Fruit fly (Drosophila melanogaster) whole organism, embryonic: ENCODE results near the gene Rab3GAP1.

Source experiments
- BEAF-32 ChIP-seq: fragments of 200-800 bp; sonication (Bioruptor generic); optimal IDR thresholded peaks from 3 replicates; lab custom pipeline; 2017; ENCODE audit warnings: missing biosample characterization, missing genetic modification characterization, mild to moderate bottlenecking, moderate library complexity, missing genetic modification reagents
- Blimp-1 ChIP-seq: fragments of 200-800 bp; sonication (Bioruptor generic); optimal IDR thresholded peaks from 3 replicates; lab custom pipeline; 2018; ENCODE audit warnings: missing biosample characterization, missing genetic modification characterization, mild to moderate bottlenecking, moderate library complexity, missing genetic modification reagents
- CG10543 ChIP-seq: fragments of 200-800 bp; sonication (Bioruptor generic); optimal IDR thresholded peaks from 3 replicates; lab custom pipeline; 2017; ENCODE audit warnings: missing biosample characterization, mild to moderate bottlenecking, missing genetic modification characterization, moderate library complexity
- CG12236 ChIP-seq: fragments of 200-800 bp; sonication (Bioruptor generic); optimal IDR thresholded peaks from 2 replicates; lab custom pipeline; 2016; ENCODE audit warnings: missing biosample characterization, missing genetic modification characterization
- CG12769 ChIP-seq: fragments of 200-800 bp; sonication (Bioruptor generic); optimal IDR thresholded peaks from 2 replicates; lab custom pipeline; 2019; ENCODE audit warnings: missing biosample characterization, mild to moderate bottlenecking, missing genetic modification characterization, moderate library complexity
- CG13424 ChIP-seq: fragments of 200-800 bp; sonication (Bioruptor generic); optimal IDR thresholded peaks from 2 replicates; lab custom pipeline; 2019; ENCODE audit warnings: missing biosample characterization, mild to moderate bottlenecking, missing genetic modification characterization, moderate library complexity
- CG17361 ChIP-seq: fragments of 200-800 bp; sonication (Bioruptor generic); IDR thresholded peaks from 3 replicates; pipeline ENCODE4 v1.3.6; 2022; ENCODE audit warnings: missing biosample characterization, missing genetic modification characterization
- CG17612 ChIP-seq: fragments of 200-800 bp; sonication (Bioruptor generic); IDR thresholded peaks from 2 replicates; pipeline ENCODE4 v1.3.6; 2022; ENCODE audit warnings: missing biosample characterization, missing genetic modification characterization
- CG18476 ChIP-seq: fragments of 200-800 bp; sonication (Bioruptor generic); optimal IDR thresholded peaks from 2 replicates; lab custom pipeline; 2016; ENCODE audit warnings: missing biosample characterization, mild to moderate bottlenecking, missing genetic modification characterization
- CG2202 ChIP-seq: fragments of 200-800 bp; sonication (Bioruptor generic); optimal IDR thresholded peaks from 2 replicates; lab custom pipeline; 2018; ENCODE audit warnings: missing biosample characterization, mild to moderate bottlenecking, missing genetic modification characterization
- CG2875 ChIP-seq: fragments of 200-800 bp; sonication (Bioruptor generic); optimal IDR thresholded peaks from 2 replicates; lab custom pipeline; 2017; ENCODE audit warnings: missing biosample characterization, mild to moderate bottlenecking, missing genetic modification characterization, missing genetic modification reagents
- CG32767 ChIP-seq: fragments of 200-800 bp; sonication (Bioruptor generic); IDR thresholded peaks from 2 replicates; pipeline ENCODE4 v1.3.6; 2022; ENCODE audit warnings: missing biosample characterization, missing genetic modification characterization
- CG6175 ChIP-seq: fragments of 200-800 bp; sonication (Bioruptor generic); IDR thresholded peaks from 3 replicates; pipeline ENCODE4 v1.3.6; 2022; ENCODE audit warnings: missing biosample characterization, missing genetic modification characterization
- CG7987 ChIP-seq: fragments of 200-800 bp; sonication (Bioruptor generic); optimal IDR thresholded peaks from 2 replicates; lab custom pipeline; 2018; ENCODE audit warnings: missing biosample characterization, mild to moderate bottlenecking, missing genetic modification characterization, moderate library complexity
- CG8281 ChIP-seq: fragments of 200-800 bp; sonication (Bioruptor generic); optimal IDR thresholded peaks from 2 replicates; lab custom pipeline; 2018; ENCODE audit warnings: missing biosample characterization, mild to moderate bottlenecking, missing genetic modification characterization, moderate library complexity
- CG8924 ChIP-seq: fragments of 200-800 bp; optimal IDR thresholded peaks from 3 replicates; lab custom pipeline; 2019; ENCODE audit warnings: missing biosample characterization, mild to moderate bottlenecking, missing genetic modification characterization, moderate library complexity
- CG8944 ChIP-seq: fragments of 200-800 bp; sonication (Bioruptor generic); optimal IDR thresholded peaks from 3 replicates; lab custom pipeline; 2016; ENCODE audit warnings: missing biosample characterization, missing genetic modification characterization
- CG9727 ChIP-seq: fragments of 200-800 bp; sonication (Bioruptor generic); optimal IDR thresholded peaks from 3 replicates; lab custom pipeline; 2017; ENCODE audit warnings: missing biosample characterization, mild to moderate bottlenecking, missing genetic modification characterization
- CG9797 ChIP-seq: fragments of 200-800 bp; sonication (Bioruptor generic); optimal IDR thresholded peaks from 3 replicates; lab custom pipeline; 2018; ENCODE audit warnings: missing biosample characterization, mild to moderate bottlenecking, missing genetic modification characterization
- CG9876 ChIP-seq: fragments of 200-800 bp; sonication (Bioruptor generic); optimal IDR thresholded peaks from 2 replicates; lab custom pipeline; 2016; ENCODE audit warnings: missing biosample characterization, missing genetic modification characterization
- Ets65A ChIP-seq: fragments of 200-800 bp; sonication (Bioruptor generic); peaks from one replicate; lab custom pipeline; 2016; ENCODE audit warnings: missing biosample characterization, missing genetic modification characterization
- Ets97D ChIP-seq: fragments of 200-800 bp; sonication (Bioruptor generic); optimal IDR thresholded peaks from 3 replicates; lab custom pipeline; 2016; ENCODE audit warnings: missing biosample characterization, missing genetic modification characterization
- HmgZ ChIP-seq: fragments of 200-800 bp; sonication (Bioruptor generic); optimal IDR thresholded peaks from 2 replicates; lab custom pipeline; 2018; ENCODE audit warnings: missing biosample characterization, mild to moderate bottlenecking, missing genetic modification characterization
- Meics ChIP-seq: fragments of 200-800 bp; sonication (Bioruptor generic); optimal IDR thresholded peaks from 2 replicates; lab custom pipeline; 2017; ENCODE audit warnings: missing biosample characterization, mild to moderate bottlenecking, missing genetic modification characterization
- Usf ChIP-seq: fragments of 200-800 bp; sonication (Bioruptor generic); optimal IDR thresholded peaks from 2 replicates; lab custom pipeline; 2017; ENCODE audit warnings: missing genotype, missing biosample characterization, missing genetic modification characterization
- Xrp1 ChIP-seq: fragments of 200-800 bp; sonication (Bioruptor generic); IDR thresholded peaks from 2 replicates; pipeline ENCODE4 v1.3.6; 2022; ENCODE audit warnings: missing biosample characterization, missing genetic modification characterization
- amos ChIP-seq: fragments of 200-800 bp; sonication (Bioruptor generic); IDR thresholded peaks from 2 replicates; pipeline ENCODE4 v1.3.6; 2022; ENCODE audit warnings: missing biosample characterization, missing genetic modification characterization; ENCODE audit not compliant: partially characterized antibody
- ato ChIP-seq: fragments of 200-800 bp; sonication (Bioruptor generic); IDR thresholded peaks from 2 replicates; pipeline ENCODE4 v1.3.6; 2022; ENCODE audit warnings: missing biosample characterization, missing genetic modification characterization; ENCODE audit not compliant: partially characterized antibody
- bab2 ChIP-seq: fragments of 200-800 bp; sonication (Bioruptor generic); optimal IDR thresholded peaks from 2 replicates; lab custom pipeline; 2016; ENCODE audit warnings: missing biosample characterization, missing genetic modification characterization
- chinmo ChIP-seq: fragments of 200-800 bp; sonication (Bioruptor generic); IDR thresholded peaks from 4 replicates; pipeline ENCODE4 v1.3.6; 2022; ENCODE audit warnings: missing biosample characterization, missing genetic modification characterization; ENCODE audit not compliant: partially characterized antibody
- corto ChIP-seq: fragments of 200-800 bp; sonication (Bioruptor generic); optimal IDR thresholded peaks from 2 replicates; lab custom pipeline; 2016; ENCODE audit warnings: missing biosample characterization, mild to moderate bottlenecking, missing genetic modification characterization, moderate library complexity
- crc ChIP-seq: fragments of 200-800 bp; sonication (Bioruptor generic); optimal IDR thresholded peaks from 2 replicates; lab custom pipeline; 2016; ENCODE audit warnings: missing biosample characterization, missing genetic modification characterization
- disco-r ChIP-seq: fragments of 200-800 bp; sonication (Bioruptor generic); optimal IDR thresholded peaks from 2 replicates; lab custom pipeline; 2016; ENCODE audit warnings: missing biosample characterization, missing genetic modification characterization
- fd64A ChIP-seq: fragments of 200-800 bp; sonication (Bioruptor generic); optimal IDR thresholded peaks from 3 replicates; lab custom pipeline; 2018; ENCODE audit warnings: missing biosample characterization, mild to moderate bottlenecking, missing genetic modification characterization
- gro ChIP-seq: fragments of 200-800 bp; sonication (Bioruptor generic); optimal IDR thresholded peaks from 2 replicates; lab custom pipeline; 2016; ENCODE audit warnings: missing biosample characterization, missing genetic modification characterization
- ham ChIP-seq: fragments of 200-800 bp; sonication (Bioruptor generic); IDR thresholded peaks from 2 replicates; pipeline ENCODE4 v1.3.6; 2022; ENCODE audit warnings: missing biosample characterization, missing genetic modification characterization
- pb ChIP-seq: fragments of 200-800 bp; sonication (Bioruptor generic); optimal IDR thresholded peaks from 3 replicates; lab custom pipeline; 2016; ENCODE audit warnings: missing biosample characterization, missing genetic modification characterization
- pho ChIP-seq: fragments of 200-800 bp; sonication (Bioruptor generic); optimal IDR thresholded peaks from 2 replicates; lab custom pipeline; 2016; ENCODE audit warnings: missing biosample characterization, missing genetic modification characterization
- phol ChIP-seq: fragments of 200-800 bp; sonication (Bioruptor generic); optimal IDR thresholded peaks from 3 replicates; lab custom pipeline; 2018; ENCODE audit warnings: missing biosample characterization, mild to moderate bottlenecking, missing genetic modification characterization, moderate library complexity
- pnt ChIP-seq: fragments of 200-800 bp; sonication (Bioruptor generic); optimal IDR thresholded peaks from 3 replicates; lab custom pipeline; 2016; ENCODE audit warnings: missing biosample characterization, missing genetic modification characterization
- pros ChIP-seq: fragments of 200-800 bp; sonication (Bioruptor generic); optimal IDR thresholded peaks from 3 replicates; lab custom pipeline; 2019; ENCODE audit warnings: missing biosample characterization, mild to moderate bottlenecking, missing genetic modification characterization, moderate library complexity
- psq ChIP-seq: fragments of 200-800 bp; sonication (Bioruptor generic); optimal IDR thresholded peaks from 2 replicates; lab custom pipeline; 2017; ENCODE audit warnings: missing biosample characterization, missing genetic modification characterization
- pum ChIP-seq: fragments of 200-800 bp; sonication (Bioruptor generic); optimal IDR thresholded peaks from 2 replicates; lab custom pipeline; 2016; ENCODE audit warnings: missing biosample characterization, missing genetic modification characterization
- sima ChIP-seq: fragments of 200-800 bp; sonication (Bioruptor generic); optimal IDR thresholded peaks from 2 replicates; lab custom pipeline; 2016; ENCODE audit warnings: missing biosample characterization, missing genetic modification characterization
- sna ChIP-seq: fragments of 200-800 bp; sonication (Bioruptor generic); IDR thresholded peaks from 2 replicates; pipeline ENCODE4 v1.3.6; 2022; ENCODE audit warnings: missing biosample characterization, missing genetic modification characterization; ENCODE audit not compliant: partially characterized antibody
- ssp ChIP-seq: fragments of 200-800 bp; sonication (Bioruptor generic); IDR thresholded peaks from 2 replicates; pipeline ENCODE4 v1.3.6; 2022; ENCODE audit warnings: missing biosample characterization, missing genetic modification characterization
- sug ChIP-seq: fragments of 200-800 bp; optimal IDR thresholded peaks from 2 replicates; lab custom pipeline; 2019; ENCODE audit warnings: missing biosample characterization, mild to moderate bottlenecking, missing genetic modification characterization, moderate library complexity
- trh ChIP-seq: fragments of 200-800 bp; sonication (Bioruptor generic); optimal IDR thresholded peaks from 2 replicates; lab custom pipeline; 2016; ENCODE audit warnings: missing biosample characterization, missing genetic modification characterization
- vnd ChIP-seq: fragments of 200-800 bp; sonication (Bioruptor generic); IDR thresholded peaks from 3 replicates; pipeline ENCODE4 v1.3.6; 2022; ENCODE audit warnings: missing biosample characterization, missing genetic modification characterization; ENCODE audit not compliant: partially characterized antibody
- wor ChIP-seq: fragments of 200-800 bp; sonication (Bioruptor generic); IDR thresholded peaks from 2 replicates; pipeline ENCODE4 v1.3.6; 2022; ENCODE audit warnings: missing biosample characterization, missing genetic modification characterization
- zen2 ChIP-seq: fragments of 200-800 bp; sonication (Bioruptor generic); IDR thresholded peaks from 3 replicates; pipeline ENCODE4 v1.3.6; 2022; ENCODE audit warnings: missing biosample characterization, missing genetic modification characterization; ENCODE audit not compliant: partially characterized antibody

The Rab3GAP1 gene

dm6 chr2L:1620797-1621196 lies 9.8 kb upstream of the Rab3GAP1 start (continued):
- peak; percentile 72 for TF ChIP-seq CG10543 (GFP tag; lab: Kevin White, UChicago)
- TF ChIP-seq HmgZ, result peak; percentile 72
- TF ChIP-seq Ets97D (GFP tag; lab: Kevin White, UChicago), result no peak
- peak; percentile 49 for TF ChIP-seq Blimp-1 (GFP tag; lab: Kevin White, UChicago)
- peak; percentile 31 for TF ChIP-seq sug (tag; lab: Kevin White, UChicago)
- TF ChIP-seq bab2, result peak; percentile 47
- TF ChIP-seq Ets65A (GFP tag; lab: Kevin White, UChicago), result peak; percentile 93
- TF ChIP-seq trh (GFP tag; lab: Kevin White, UChicago), result peak; percentile 21
- no peak for TF ChIP-seq ham (GFP tag; lab: Robert Waterston, UW)
- TF ChIP-seq sima, result no peak
- peak; percentile 60 for TF ChIP-seq CG12769
- peak; percentile 42; the same call in 1 of the 2 replicates for TF ChIP-seq CG32767 (GFP tag; lab: Robert Waterston, UW)
- TF ChIP-seq zen2 (GFP tag; lab: Robert Waterston, UW), result no peak
- TF ChIP-seq CG13424 (tag; lab: Kevin White, UChicago), result peak; percentile 72
- TF ChIP-seq CG7987 (GFP tag; lab: Kevin White, UChicago), result no peak
- peak; percentile 59 for TF ChIP-seq wor (GFP tag; lab: Robert Waterston, UW)
- TF ChIP-seq disco-r, result peak; percentile 6
- peak; percentile 77 for TF ChIP-seq Meics (GFP tag; lab: Kevin White, UChicago)
- no peak for TF ChIP-seq CG12236 (GFP tag; lab: Kevin White, UChicago)
- TF ChIP-seq CG18476, result peak; percentile 14
- peak; percentile 63 for TF ChIP-seq Xrp1 (GFP tag; lab: Robert Waterston, UW)
- TF ChIP-seq Usf (GFP tag; lab: Kevin White, UChicago), result no peak
- TF ChIP-seq CG17612 (GFP tag; lab: Robert Waterston, UW), result no peak
- TF ChIP-seq pnt (GFP tag; lab: Kevin White, UChicago), result peak; percentile 40
- no peak for TF ChIP-seq crc (GFP tag; lab: Kevin White, UChicago)
- TF ChIP-seq amos (GFP tag; lab: Robert Waterston, UW), result no peak
- no peak for TF ChIP-seq psq (GFP tag; lab: Kevin White, UChicago)
- TF ChIP-seq CG2875, result peak; percentile 18
- peak; percentile 50 for TF ChIP-seq phol (tag; lab: Kevin White, UChicago)
- TF ChIP-seq CG8281 (tag; lab: Kevin White, UChicago), result no peak
- TF ChIP-seq pros, result no peak
- no peak for TF ChIP-seq vnd
- no peak for TF ChIP-seq chinmo
- peak; percentile 50; the same call in 1 of the 2 replicates for TF ChIP-seq ssp (GFP tag; lab: Robert Waterston, UW)
- no peak for TF ChIP-seq CG2202 (tag; lab: Kevin White, UChicago)
- TF ChIP-seq sna, result no peak
- peak; percentile 48; the same call in 1 of the 3 replicates for TF ChIP-seq CG17361 (GFP tag; lab: Robert Waterston, UW)
- peak; percentile 81 for TF ChIP-seq gro (GFP tag; lab: Kevin White, UChicago)
- TF ChIP-seq CG9797 (GFP tag; lab: Kevin White, UChicago), result no peak
- peak; percentile 35 for TF ChIP-seq pb (GFP tag; lab: Kevin White, UChicago)
- no peak for TF ChIP-seq CG6175 (GFP tag; lab: Robert Waterston, UW)
- TF ChIP-seq CG8944 (GFP tag; lab: Kevin White, UChicago), result peak; percentile 40
- peak; percentile 30 for TF ChIP-seq pho (GFP tag; lab: Kevin White, UChicago)
- TF ChIP-seq BEAF-32 (GFP tag; lab: Kevin White, UChicago), result no peak
- peak; percentile 50 for TF ChIP-seq CG8924 (tag; lab: Kevin White, UChicago)
- TF ChIP-seq corto, result no peak
- no peak for TF ChIP-seq ato (GFP tag; lab: Robert Waterston, UW)
- peak; percentile 24 for TF ChIP-seq pum (GFP tag; lab: Kevin White, UChicago)
- TF ChIP-seq CG9876 (GFP tag; lab: Kevin White, UChicago), result peak; percentile 16
- no peak for TF ChIP-seq fd64A (GFP tag; lab: Kevin White, UChicago)
- peak; percentile 63 for TF ChIP-seq CG9727
